Worm (Caenorhabditis elegans) whole organism, L2 larva: Measurements from ENCODE around the gene srt-42.

Source experiments
- C34F6.9 ChIP-seq: fragments of 150-350 bp; optimal IDR thresholded peaks from 2 replicates; lab custom pipeline; 2014; ENCODE audit warnings: missing biosample characterization, missing genetic modification characterization
- F13H6.1 ChIP-seq: sonication (generic microtip); optimal IDR thresholded peaks from 2 replicates; lab custom pipeline; 2016; ENCODE audit warnings: missing genetic modification characterization, missing compliant biosample characterization
- Y55F3AM.14 ChIP-seq: fragments of 200-800 bp; sonication (Bioruptor generic); optimal IDR thresholded peaks from 2 replicates; lab custom pipeline; 2018; ENCODE audit warnings: mild to moderate bottlenecking, missing genetic modification characterization, missing compliant biosample characterization
- ZK546.5 ChIP-seq: sonication (generic microtip); optimal IDR thresholded peaks from 2 replicates; lab custom pipeline; 2017; ENCODE audit warnings: missing biosample characterization, missing genetic modification characterization
- aly-2 ChIP-seq: fragments of 150-350 bp; optimal IDR thresholded peaks from 2 replicates; lab custom pipeline; 2014; ENCODE audit warnings: missing biosample characterization, missing genetic modification characterization
- ama-1 ChIP-seq: fragments of 150-350 bp; optimal IDR thresholded peaks from 2 replicates; lab custom pipeline; 2018; ENCODE audit warnings: inconsistent platforms
- ceh-16 ChIP-seq: fragments of 150-350 bp; optimal IDR thresholded peaks from 2 replicates; lab custom pipeline; 2014; ENCODE audit warnings: missing biosample characterization, missing genetic modification characterization
- crh-2 ChIP-seq: sonication (generic microtip); optimal IDR thresholded peaks from 2 replicates; lab custom pipeline; 2017; ENCODE audit warnings: missing biosample characterization, missing genetic modification characterization
- dmd-4 ChIP-seq: sonication (generic microtip); optimal IDR thresholded peaks from 2 replicates; lab custom pipeline; 2017; ENCODE audit warnings: missing biosample characterization, missing genetic modification characterization
- egl-27 ChIP-seq: sonication (generic microtip); optimal IDR thresholded peaks from 3 replicates; lab custom pipeline; 2017; ENCODE audit warnings: missing biosample characterization, missing genetic modification reagents, missing genetic modification characterization
- elt-1 ChIP-seq: fragments of 150-350 bp; optimal IDR thresholded peaks from 2 replicates; lab custom pipeline; 2014; ENCODE audit warnings: missing biosample characterization, missing genetic modification characterization
- elt-3 ChIP-seq: sonication (generic microtip); optimal IDR thresholded peaks from 2 replicates; lab custom pipeline; 2017; ENCODE audit warnings: missing biosample characterization, missing genetic modification characterization
- fos-1 ChIP-seq: fragments of 150-350 bp; optimal IDR thresholded peaks from 2 replicates; lab custom pipeline; 2014; ENCODE audit warnings: missing biosample characterization, missing genetic modification characterization
- gmeb-1 ChIP-seq: fragments of 150-350 bp; optimal IDR thresholded peaks from 2 replicates; lab custom pipeline; 2014; ENCODE audit warnings: missing biosample characterization, missing genetic modification characterization
- lin-11 ChIP-seq: fragments of 150-350 bp; sonication (generic microtip); optimal IDR thresholded peaks from 2 replicates; lab custom pipeline; 2014; ENCODE audit warnings: missing biosample characterization, missing genetic modification characterization, inconsistent platforms, mixed read lengths
- lin-13 ChIP-seq: fragments of 150-350 bp; optimal IDR thresholded peaks from 2 replicates; lab custom pipeline; 2014; ENCODE audit warnings: missing biosample characterization, missing genetic modification reagents, missing genetic modification characterization
- lin-39 ChIP-seq: fragments of 150-350 bp; optimal IDR thresholded peaks from 2 replicates; lab custom pipeline; 2014; ENCODE audit warnings: missing biosample characterization, missing genetic modification reagents, missing genetic modification characterization
- mab-5 ChIP-seq: fragments of 150-350 bp; optimal IDR thresholded peaks from 2 replicates; lab custom pipeline; 2014; ENCODE audit warnings: missing biosample characterization, missing genetic modification characterization
- mbf-1 ChIP-seq: sonication (generic microtip); optimal IDR thresholded peaks from 2 replicates; lab custom pipeline; 2017; ENCODE audit warnings: missing biosample characterization, missing genetic modification characterization
- mdl-1 ChIP-seq, 2 experiments: fragments of 150-350 bp in 1 of 2; sonication (generic microtip) in 1 of 2; optimal IDR thresholded peaks; 2 replicates each; lab custom pipeline; 2017; ENCODE audit warnings: missing biosample characterization in 2 of 2, missing genetic modification characterization in 2 of 2
- nhr-10 ChIP-seq: sonication (generic microtip); optimal IDR thresholded peaks from 2 replicates; lab custom pipeline; 2017; ENCODE audit warnings: missing biosample characterization, missing genetic modification characterization
- nhr-11 ChIP-seq: fragments of 150-350 bp; optimal IDR thresholded peaks from 2 replicates; lab custom pipeline; 2014; ENCODE audit warnings: missing biosample characterization, missing genetic modification characterization
- nhr-12 ChIP-seq: fragments of 150-350 bp; optimal IDR thresholded peaks from 2 replicates; lab custom pipeline; 2014; ENCODE audit warnings: missing biosample characterization, missing genetic modification characterization
- nhr-21 ChIP-seq: fragments of 150-350 bp; optimal IDR thresholded peaks from 2 replicates; lab custom pipeline; 2014; ENCODE audit warnings: missing biosample characterization, missing genetic modification characterization
- nhr-23 ChIP-seq: fragments of 150-350 bp; optimal IDR thresholded peaks from 2 replicates; lab custom pipeline; 2014; ENCODE audit warnings: missing biosample characterization, missing genetic modification reagents, missing genetic modification characterization
- nhr-237 ChIP-seq: fragments of 150-350 bp; optimal IDR thresholded peaks from 2 replicates; lab custom pipeline; 2014; ENCODE audit warnings: missing biosample characterization, missing genetic modification characterization
- nhr-25 ChIP-seq: fragments of 150-350 bp; sonication (generic microtip); optimal IDR thresholded peaks from 3 replicates; lab custom pipeline; 2014; ENCODE audit warnings: missing biosample characterization, missing genetic modification characterization
- nhr-6 ChIP-seq: fragments of 150-350 bp; optimal IDR thresholded peaks from 2 replicates; lab custom pipeline; 2014; ENCODE audit warnings: missing biosample characterization, missing genetic modification characterization
- nhr-77 ChIP-seq: fragments of 150-350 bp; optimal IDR thresholded peaks from 2 replicates; lab custom pipeline; 2014; ENCODE audit warnings: missing biosample characterization, missing genetic modification characterization
- peb-1 ChIP-seq: fragments of 150-350 bp; optimal IDR thresholded peaks from 2 replicates; lab custom pipeline; 2014; ENCODE audit warnings: missing biosample characterization, missing genetic modification characterization
- sem-4 ChIP-seq: fragments of 150-350 bp; optimal IDR thresholded peaks from 2 replicates; lab custom pipeline; 2014; ENCODE audit warnings: missing biosample characterization, missing genetic modification reagents, missing genetic modification characterization
- skn-1 ChIP-seq: sonication (generic microtip); optimal IDR thresholded peaks from 2 replicates; lab custom pipeline; 2017; ENCODE audit warnings: missing biosample characterization, missing genetic modification characterization
- sma-3 ChIP-seq: sonication (generic microtip); optimal IDR thresholded peaks from 2 replicates; lab custom pipeline; 2016; ENCODE audit warnings: missing genetic modification reagents, missing genetic modification characterization, missing compliant biosample characterization
- sma-9 ChIP-seq, 2 experiments: fragments of 150-350 bp in 1 of 2; sonication (generic microtip) in 1 of 2; optimal IDR thresholded peaks; 2 replicates each; lab custom pipeline; 2014 to 2016; ENCODE audit warnings: missing genetic modification characterization in 2 of 2, mild to moderate bottlenecking in 1 of 2, missing biosample characterization in 1 of 2, missing compliant biosample characterization in 1 of 2, missing genetic modification reagents in 1 of 2, moderate library complexity in 1 of 2
- unc-39 ChIP-seq: fragments of 150-350 bp; optimal IDR thresholded peaks from 2 replicates; lab custom pipeline; 2014; ENCODE audit warnings: missing biosample characterization, missing genetic modification characterization
- unc-55 ChIP-seq: fragments of 150-350 bp; sonication (generic microtip); optimal IDR thresholded peaks from 3 replicates; lab custom pipeline; 2014; ENCODE audit warnings: missing biosample characterization, missing genetic modification reagents, missing genetic modification characterization
- unc-62 ChIP-seq: fragments of 150-350 bp; optimal IDR thresholded peaks from 2 replicates; lab custom pipeline; 2014; ENCODE audit warnings: missing biosample characterization, missing genetic modification reagents, missing genetic modification characterization
- zag-1 ChIP-seq: fragments of 150-350 bp; optimal IDR thresholded peaks from 2 replicates; lab custom pipeline; 2014; ENCODE audit warnings: missing biosample characterization, missing genetic modification characterization
- ztf-4 ChIP-seq: fragments of 150-350 bp; optimal IDR thresholded peaks from 2 replicates; lab custom pipeline; 2014; ENCODE audit warnings: missing biosample characterization, missing genetic modification characterization

The srt-42 gene

DNA sequence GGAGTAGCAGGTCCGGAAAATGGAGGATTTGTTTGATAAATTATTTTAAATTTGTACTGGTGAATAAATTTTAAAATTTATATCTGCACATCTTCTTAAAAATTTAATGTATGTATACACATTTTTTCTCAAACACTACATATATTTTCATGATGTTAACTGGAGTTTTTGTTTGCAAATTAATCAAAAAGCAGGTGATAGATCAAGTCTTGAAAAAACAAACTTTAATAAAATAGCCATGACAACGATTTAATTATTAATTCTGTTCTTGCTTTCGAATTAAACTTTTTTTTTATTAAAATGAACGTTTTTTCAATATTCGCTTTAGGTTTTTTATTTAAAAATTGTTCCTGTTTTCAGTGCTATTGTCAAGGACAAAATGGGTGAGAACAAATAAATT, 13.0 kb upstream of the srt-42 start, which contains the start of gene F36H9.1:
TSS of gene F36H9.1 (plus strand) at position 301 of the 400 bp plus-strand sequence.
- TF ChIP-seq sma-3 (GFP tag; lab: Kevin White, UChicago) (no peak), ZK546.5 (tag; lab: Kevin White, UChicago) (no peak), gmeb-1 (tag; lab: Kevin White, UChicago) (no peak), ama-1 (lab: Kevin White, UChicago) (no peak), unc-55 (GFP tag; lab: Kevin White, UChicago) (no peak), fos-1 (tag; lab: Kevin White, UChicago) (no peak), skn-1 (no peak)

DNA sequence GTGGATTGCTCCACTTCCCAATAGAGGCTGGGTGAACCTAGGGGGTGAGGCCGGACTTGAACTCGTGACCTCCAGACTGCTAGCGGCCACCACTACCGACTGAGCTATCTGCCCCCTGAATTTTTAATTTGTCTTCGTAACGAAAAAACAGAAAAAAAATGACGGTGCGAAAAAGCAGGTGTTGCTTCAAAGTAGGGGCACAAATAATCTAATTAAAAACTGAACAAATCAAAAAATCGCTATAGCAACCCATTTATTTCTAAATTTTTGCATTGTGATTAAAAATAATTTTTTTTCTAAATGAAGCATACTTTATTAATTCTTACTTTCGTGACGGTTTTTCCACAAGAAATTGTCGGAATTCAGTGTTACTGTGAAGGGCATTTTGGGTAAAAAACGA, 9.4 kb upstream of the srt-42 start, which contains the start of gene F36H9.10:
TSS of gene F36H9.10 (plus strand) at position 301 of the 400 bp plus-strand sequence.
- TF ChIP-seq unc-39 (tag; lab: Kevin White, UChicago) (no peak), nhr-25 (tag; lab: Kevin White, UChicago) (no peak), sma-9 (GFP tag; optimal IDR thresholded peaks at IDR 0.05; lab: Kevin White, UChicago) (no peak), sma-9 (tag; optimal IDR thresholded peaks at IDR 0.05; lab: Kevin White, UChicago) (no peak), lin-39 (tag; lab: Kevin White, UChicago) (no peak), nhr-6 (tag; lab: Kevin White, UChicago) (no peak), zag-1 (tag; lab: Kevin White, UChicago) (no peak)

DNA sequence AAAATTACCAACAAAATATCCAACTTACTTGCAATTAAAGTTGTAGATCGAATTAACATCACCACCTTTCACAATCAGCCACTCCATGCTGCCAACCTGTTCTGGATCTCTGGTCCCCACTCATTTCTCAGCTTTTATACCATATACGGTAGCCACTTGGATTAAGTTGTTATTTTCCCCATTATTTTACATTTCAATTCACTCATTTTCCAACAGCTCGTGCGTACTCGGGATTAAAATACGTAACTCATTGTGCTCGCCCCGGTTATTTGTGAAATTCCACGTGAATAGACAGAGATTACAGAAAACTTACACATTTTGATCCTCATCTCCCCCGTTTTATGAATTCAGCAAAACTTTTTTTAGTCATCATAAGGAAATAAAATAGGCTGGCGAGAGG, 4.2 kb upstream of the srt-42 start, which contains the start of gene srt-41:
TSS of gene srt-41 (minus strand) at position 101 of the 400 bp plus-strand sequence.
- TF ChIP-seq dmd-4 (tag; lab: Kevin White, UChicago), result no peak
- no peak for TF ChIP-seq zag-1 (tag; lab: Kevin White, UChicago)
- no peak for TF ChIP-seq elt-1 (tag; lab: Kevin White, UChicago)
- TF ChIP-seq ceh-16 (tag; lab: Kevin White, UChicago), result no peak
- TF ChIP-seq, all 48 proteins: peak for 0

ce11 chrV:1804034-1804542, 3.2 kb upstream of the srt-42 start:
- TF ChIP-seq C34F6.9 (tag; lab: Kevin White, UChicago) (peak; percentile 61), skn-1 (no peak), gmeb-1 (tag; lab: Kevin White, UChicago) (no peak), ztf-4 (peak; percentile 1), nhr-23 (tag; lab: Kevin White, UChicago) (no peak), elt-1 (tag; lab: Kevin White, UChicago) (no peak), lin-13 (GFP tag; lab: Kevin White, UChicago) (no peak), elt-3 (no peak), ama-1 (lab: Kevin White, UChicago) (peak; percentile 83), fos-1 (tag; lab: Kevin White, UChicago) (no peak), nhr-6 (tag; lab: Kevin White, UChicago) (no peak), nhr-77 (tag; lab: Kevin White, UChicago) (no peak), unc-55 (GFP tag; lab: Kevin White, UChicago) (no peak), crh-2 (no peak), nhr-12 (tag; lab: Kevin White, UChicago) (no peak)

ce11 chrV:1804645-1805559, 2.4 kb upstream of the srt-42 start, which contains the start of the genes hsp-16.2 and hsp-16.41:
hsp-16.2 (minus strand) TSS chrV:1804957.
hsp-16.41 (plus strand) TSS chrV:1805178.
- no peak for TF ChIP-seq nhr-11 (tag; lab: Kevin White, UChicago)
- TF ChIP-seq dmd-4 (tag; lab: Kevin White, UChicago), result no peak
- TF ChIP-seq crh-2, result peak; percentile 65
- TF ChIP-seq nhr-10 (tag; lab: Kevin White, UChicago), result no peak
- TF ChIP-seq mdl-1 (tag; optimal IDR thresholded peaks at IDR 0.05; lab: Kevin White, UChicago), result no peak
- no peak for TF ChIP-seq aly-2 (tag; lab: Kevin White, UChicago)
- no peak for TF ChIP-seq nhr-77 (tag; lab: Kevin White, UChicago)
- TF ChIP-seq skn-1, result no peak
- TF ChIP-seq nhr-237, result no peak
- peak; percentile 61 for TF ChIP-seq C34F6.9 (tag; lab: Kevin White, UChicago)
- no peak for TF ChIP-seq elt-3
- no peak for TF ChIP-seq sma-3 (GFP tag; lab: Kevin White, UChicago)
- no peak for TF ChIP-seq nhr-6 (tag; lab: Kevin White, UChicago)
- no peak for TF ChIP-seq mbf-1 (tag; lab: Kevin White, UChicago)
- no peak for TF ChIP-seq peb-1 (tag; lab: Kevin White, UChicago)
- TF ChIP-seq lin-11, result no peak
- TF ChIP-seq unc-62 (GFP tag; lab: Kevin White, UChicago), result no peak
- TF ChIP-seq sem-4 (tag; lab: Kevin White, UChicago), result peak; percentile 52
- TF ChIP-seq ceh-16 (tag; lab: Kevin White, UChicago), result no peak
- no peak for TF ChIP-seq lin-39 (tag; lab: Kevin White, UChicago)
- TF ChIP-seq Y55F3AM.14 (GFP tag; lab: Kevin White, UChicago), result no peak
- TF ChIP-seq lin-13 (GFP tag; lab: Kevin White, UChicago), result peak; percentile 21
- peak; percentile 74 for TF ChIP-seq sma-9 (GFP tag; optimal IDR thresholded peaks at IDR 0.05; lab: Kevin White, UChicago)
- TF ChIP-seq sma-9 (tag; optimal IDR thresholded peaks at IDR 0.05; lab: Kevin White, UChicago), result no peak
- TF ChIP-seq egl-27 (tag; lab: Kevin White, UChicago), result no peak
- no peak for TF ChIP-seq nhr-21 (tag; lab: Kevin White, UChicago)
- no peak for TF ChIP-seq mab-5 (tag; lab: Kevin White, UChicago)
- TF ChIP-seq unc-55 (GFP tag; lab: Kevin White, UChicago), result peak; percentile 63
- TF ChIP-seq F13H6.1, result peak; percentile 65
- TF ChIP-seq gmeb-1 (tag; lab: Kevin White, UChicago), result no peak
- no peak for TF ChIP-seq nhr-12 (tag; lab: Kevin White, UChicago)
